Worm (Caenorhabditis elegans) whole organism, L4/young adult: ENCODE data around the gene C49C3.8.
"Not testable (repeated sequence)": the region's sequence is repeated elsewhere in the genome, so short reads cannot be mapped to it uniquely, and the experiment has no call there.

ENCODE experiments used
- W03F9.2 ChIP-seq: fragments of 150-350 bp; optimal IDR thresholded peaks from 2 replicates; lab custom pipeline; 2014; ENCODE audit warnings: missing biosample characterization, missing genetic modification characterization
- dao-5 ChIP-seq: sonication (generic microtip); optimal IDR thresholded peaks from 2 replicates; lab custom pipeline; 2016; ENCODE audit warnings: missing genotype, missing genetic modification characterization, moderate library complexity, missing compliant biosample characterization
- him-1 ChIP-seq: sonication (generic microtip); optimal IDR thresholded peaks from 2 replicates; lab custom pipeline; 2016; ENCODE audit warnings: missing genotype, missing genetic modification reagents, missing genetic modification characterization, missing compliant biosample characterization

C49C3.8 gene

DNA sequence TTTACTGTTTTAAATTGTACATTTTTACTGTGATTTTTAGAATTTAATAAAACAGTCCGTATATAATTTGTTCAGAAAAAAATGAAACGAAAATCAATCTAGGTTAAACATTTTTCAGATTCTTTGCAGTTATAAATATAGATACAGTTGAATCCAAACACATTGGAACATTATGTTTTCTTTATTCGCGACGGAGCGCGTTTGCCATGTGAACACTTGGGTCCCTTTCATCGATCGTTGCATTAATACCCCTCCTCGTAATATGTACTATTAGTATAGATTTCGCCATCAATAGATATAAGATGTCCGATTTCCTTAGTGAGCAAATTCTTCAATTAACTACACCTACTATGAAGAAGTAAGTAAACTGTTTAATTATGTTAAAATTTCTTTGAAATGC is at the start of gene C49C3.8:
C49C3.8 (plus strand) TSS at position 173 of the 400 bp plus-strand sequence.
- no peak for TF ChIP-seq dao-5
- TF ChIP-seq him-1 (tag; lab: Kevin White, UChicago), result no peak
- TF ChIP-seq W03F9.2 (tag; lab: Kevin White, UChicago), result no peak

DNA sequence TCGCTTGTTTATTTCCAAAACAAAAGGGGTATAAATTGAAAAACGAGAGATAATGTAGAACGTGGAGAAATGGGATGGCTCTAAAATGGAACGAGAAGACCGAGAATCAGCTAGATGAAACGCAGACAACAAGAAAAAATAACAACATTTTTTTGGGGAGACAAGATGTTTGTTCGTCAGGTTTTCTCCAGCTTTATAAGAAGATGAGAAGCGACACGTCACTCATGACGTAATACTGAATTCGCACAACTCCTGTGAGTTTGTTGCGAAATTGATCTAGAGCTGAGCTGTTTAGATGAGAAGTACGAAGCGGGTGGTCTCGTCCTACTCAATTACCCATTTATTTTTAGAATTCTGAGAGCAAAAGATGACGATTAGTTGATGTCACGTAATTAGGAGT is 49.7 kb upstream of the C49C3.8 start:
- TF ChIP-seq dao-5 (no peak), W03F9.2 (tag; lab: Kevin White, UChicago) (no peak), him-1 (tag; lab: Kevin White, UChicago) (no peak)

DNA sequence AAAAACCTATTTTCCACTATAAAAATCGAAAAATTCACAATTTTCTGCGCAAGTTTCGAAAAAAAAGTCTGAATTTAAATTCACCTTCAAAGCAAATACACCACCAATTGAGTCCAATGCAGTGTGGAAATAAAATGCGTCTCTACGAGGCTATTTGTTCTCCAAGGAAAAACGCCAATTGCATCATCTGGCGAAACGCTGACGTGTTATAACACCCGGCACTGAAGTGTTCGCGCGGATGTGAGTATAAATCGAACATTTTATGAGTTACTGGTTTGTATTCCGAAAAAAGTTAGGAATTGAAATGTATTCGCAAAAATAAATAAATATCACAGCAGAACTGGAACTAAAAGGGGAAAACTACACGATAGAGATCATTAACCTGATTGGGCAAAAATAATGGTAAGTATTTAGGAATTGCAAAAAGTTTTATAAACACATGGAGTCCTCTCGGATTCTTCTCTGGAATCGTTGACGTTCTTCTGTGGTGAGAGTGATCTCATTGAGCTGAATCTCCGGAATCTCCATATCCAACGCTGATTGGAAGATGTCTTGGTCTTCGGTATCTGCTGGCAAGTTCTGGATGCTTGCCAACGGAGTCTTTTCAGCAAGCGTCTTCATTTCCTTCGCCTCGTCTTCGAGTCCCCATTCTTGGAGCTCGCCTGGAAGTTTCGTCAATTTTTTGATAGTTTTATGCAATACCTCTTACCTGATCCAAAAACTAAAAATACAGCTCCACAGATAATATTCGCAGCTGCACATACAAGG is 46.9 kb upstream of the C49C3.8 start, which contains the start of gene zipt-7.1:
zipt-7.1 (minus strand) TSS at position 232 of the 768 bp plus-strand sequence.
- TF ChIP-seq dao-5, result no peak
- TF ChIP-seq him-1 (tag; lab: Kevin White, UChicago), result no peak
- no peak for TF ChIP-seq W03F9.2 (tag; lab: Kevin White, UChicago)

DNA sequence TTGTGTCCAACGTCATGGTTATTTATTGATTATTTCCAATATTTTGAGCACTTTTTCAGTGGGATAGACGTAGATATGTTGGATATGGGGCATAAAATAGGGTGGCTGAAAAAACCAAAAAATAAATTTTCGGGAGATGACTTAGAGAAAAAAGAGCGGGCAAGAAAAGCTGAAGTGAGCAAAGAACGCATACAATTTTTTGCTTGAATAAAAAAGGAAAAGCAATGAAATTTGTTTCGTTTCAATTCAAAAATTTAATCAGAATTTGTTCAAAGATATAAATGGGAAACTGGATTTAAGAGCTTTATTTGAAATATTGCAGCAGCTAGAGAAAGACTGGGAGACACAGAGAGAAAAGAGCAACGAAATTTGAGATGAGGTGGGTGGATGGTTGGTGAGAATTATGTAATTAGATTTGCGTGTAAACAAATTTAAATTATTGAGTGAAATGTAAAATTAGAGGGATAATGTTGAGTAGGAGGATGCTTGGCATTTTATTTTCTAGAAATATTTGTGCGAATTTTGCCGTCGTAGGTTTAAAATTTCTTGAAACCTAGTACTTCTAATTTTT is 43.3 kb upstream of the C49C3.8 start, which contains the start of the genes T28F3.11 and slc-17.4:
T28F3.11 (minus strand) TSS at position 51 of the 571 bp plus-strand sequence.
slc-17.4 (minus strand) TSS at position 105 of the 571 bp plus-strand sequence.
- TF ChIP-seq dao-5, result no peak
- no peak for TF ChIP-seq him-1 (tag; lab: Kevin White, UChicago)
- TF ChIP-seq W03F9.2 (tag; lab: Kevin White, UChicago), result no peak

- TF ChIP-seq W03F9.2 (tag; lab: Kevin White, UChicago) (no peak), him-1 (tag; lab: Kevin White, UChicago) (no peak), dao-5 (no peak)
Measured at ce11 chrIV:17292350-17292749, 42.7 kb upstream of the C49C3.8 start.

DNA sequence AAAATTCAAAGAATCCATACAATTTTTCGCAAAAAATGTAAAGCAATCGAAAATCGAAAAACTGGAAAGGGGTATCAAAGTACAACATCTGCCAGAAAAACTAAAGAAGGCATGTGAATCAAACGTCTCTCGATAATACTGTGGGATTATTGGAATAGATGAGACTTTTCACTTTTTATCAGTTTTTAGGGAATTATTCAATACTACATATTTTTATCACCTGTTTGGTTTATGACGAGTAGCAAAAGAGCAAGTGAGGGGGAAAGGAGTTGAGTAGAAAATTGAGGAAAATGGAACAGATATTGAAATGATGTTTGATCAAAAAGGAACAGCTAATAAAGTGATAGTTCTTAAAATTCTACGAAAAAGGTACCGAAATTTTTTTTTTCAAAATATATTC is 41.9 kb upstream of the C49C3.8 start:
- TF ChIP-seq dao-5 (no peak), W03F9.2 (tag; lab: Kevin White, UChicago) (no peak), him-1 (tag; lab: Kevin White, UChicago) (no peak)

DNA sequence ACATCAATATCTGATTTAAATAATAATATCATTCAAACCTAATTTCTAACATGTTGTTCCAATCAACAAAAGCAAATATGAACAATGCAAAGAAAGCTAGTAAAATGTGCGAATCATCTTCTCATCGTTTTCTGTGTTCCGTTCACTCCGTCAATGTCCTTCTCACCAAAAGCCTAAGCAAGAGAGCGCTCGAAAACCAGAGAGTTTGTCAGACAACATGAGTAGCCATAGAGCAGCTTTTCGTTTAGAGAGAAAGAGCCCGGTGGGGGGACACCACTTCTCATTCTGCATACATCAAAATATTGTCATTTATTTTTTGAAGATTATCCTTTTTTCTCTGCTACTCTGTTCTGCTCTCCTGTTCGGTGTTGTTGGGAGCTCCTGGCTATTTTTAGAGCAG is 41.3 kb upstream of the C49C3.8 start:
- no peak for TF ChIP-seq W03F9.2 (tag; lab: Kevin White, UChicago)
- no peak for TF ChIP-seq him-1 (tag; lab: Kevin White, UChicago)
- no peak for TF ChIP-seq dao-5

DNA sequence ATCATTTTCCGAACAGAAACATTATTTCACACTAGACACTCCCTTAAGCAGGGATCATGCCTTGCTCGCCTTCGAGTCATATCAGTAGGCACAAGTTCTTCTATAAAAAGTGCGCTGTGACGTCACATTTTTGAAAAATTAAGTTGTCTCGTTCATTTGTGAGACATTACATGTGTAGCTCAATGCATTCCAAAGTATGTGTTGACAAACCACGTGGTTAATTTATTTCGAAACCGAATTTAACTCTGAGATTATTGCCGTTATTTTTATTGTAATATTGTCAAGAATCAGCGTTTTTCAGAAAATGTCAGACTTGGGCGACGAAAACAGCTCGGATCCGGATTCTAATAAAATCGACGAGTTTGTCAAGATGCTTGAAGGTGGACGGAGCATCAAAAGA is 40.5 kb upstream of the C49C3.8 start, which contains the start of gene T28F3.5:
T28F3.5 (plus strand) TSS at position 301 of the 400 bp plus-strand sequence.
- TF ChIP-seq W03F9.2 (tag; lab: Kevin White, UChicago) (no peak), him-1 (tag; lab: Kevin White, UChicago) (no peak), dao-5 (no peak)

DNA sequence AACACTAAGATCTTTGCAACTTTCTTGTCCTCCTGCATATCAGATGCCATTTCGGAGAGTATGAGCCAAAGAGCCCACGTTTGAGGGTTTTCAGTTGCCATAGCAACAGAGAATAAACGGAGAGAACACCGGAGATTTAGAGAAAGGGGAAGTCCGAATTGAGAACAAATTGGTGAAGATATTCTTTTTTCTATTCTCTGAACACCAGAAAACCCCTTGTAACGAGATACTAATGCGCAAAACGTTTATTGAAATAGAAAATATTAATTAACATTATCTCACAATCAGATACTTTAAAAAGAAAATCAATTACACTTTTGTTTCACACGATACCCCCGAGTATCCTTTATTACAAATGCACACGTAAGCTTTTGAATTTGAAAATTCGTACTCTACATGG is 33.1 kb upstream of the C49C3.8 start, which contains the start of gene ifta-2:
ifta-2 (minus strand) TSS at position 101 of the 400 bp plus-strand sequence.
- TF ChIP-seq dao-5, result no peak
- no peak for TF ChIP-seq W03F9.2 (tag; lab: Kevin White, UChicago)
- TF ChIP-seq him-1 (tag; lab: Kevin White, UChicago), result no peak

DNA sequence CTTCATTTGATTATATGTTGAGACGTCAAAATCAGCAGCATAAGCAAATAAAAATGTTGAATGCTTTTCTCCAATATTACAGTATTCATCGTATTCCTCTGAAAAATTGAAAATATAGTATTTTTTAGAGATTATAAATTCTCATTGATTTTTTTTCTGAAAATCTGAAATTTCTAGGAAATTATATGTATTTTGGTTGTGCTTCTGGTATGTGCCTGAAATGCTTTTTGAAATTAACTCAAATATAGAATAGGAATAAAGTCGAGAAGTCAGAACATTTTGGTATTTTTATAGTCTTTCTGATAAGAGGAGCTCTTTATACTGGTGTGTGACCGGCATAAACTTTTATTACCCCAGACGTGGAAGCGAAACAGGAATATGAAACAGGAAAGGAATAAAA is 27.8 kb upstream of the C49C3.8 start, which contains the start of gene T28F3.8:
T28F3.8 (minus strand) TSS at position 101 of the 400 bp plus-strand sequence.
- not testable (repeated sequence) for TF ChIP-seq him-1 (tag; lab: Kevin White, UChicago); dao-5; W03F9.2 (tag; lab: Kevin White, UChicago)

- no peak for TF ChIP-seq him-1 (tag; lab: Kevin White, UChicago)
- no peak for TF ChIP-seq W03F9.2 (tag; lab: Kevin White, UChicago)
- no peak for TF ChIP-seq dao-5
Measured at ce11 chrIV:17308211-17308610, 26.8 kb upstream of the C49C3.8 start, which contains the start of gene T28F3.9. T28F3.9 (plus strand) TSS chrIV:17308511.

DNA sequence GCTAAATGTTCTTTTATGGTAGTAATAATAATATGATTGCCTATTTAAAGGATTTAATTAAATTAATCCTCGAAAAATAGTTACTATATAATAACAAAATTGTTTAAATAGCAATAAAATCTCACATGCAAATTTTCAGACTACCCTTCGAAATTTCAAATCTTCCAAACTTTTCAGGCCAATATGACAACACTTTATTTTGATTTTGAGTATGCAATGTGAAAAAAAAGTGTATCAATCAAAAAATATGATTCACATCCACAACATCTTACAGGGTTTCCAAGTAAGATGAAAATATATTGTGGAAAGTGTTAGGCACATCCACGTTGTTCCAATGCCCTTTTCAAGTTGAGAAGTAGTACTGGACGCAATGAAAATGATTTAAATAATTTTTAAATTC is 23.2 kb upstream of the C49C3.8 start, which contains the start of gene snf-9:
snf-9 (plus strand) TSS at position 301 of the 400 bp plus-strand sequence.
- TF ChIP-seq W03F9.2 (tag; lab: Kevin White, UChicago), result no peak
- no peak for TF ChIP-seq him-1 (tag; lab: Kevin White, UChicago)
- no peak for TF ChIP-seq dao-5

DNA sequence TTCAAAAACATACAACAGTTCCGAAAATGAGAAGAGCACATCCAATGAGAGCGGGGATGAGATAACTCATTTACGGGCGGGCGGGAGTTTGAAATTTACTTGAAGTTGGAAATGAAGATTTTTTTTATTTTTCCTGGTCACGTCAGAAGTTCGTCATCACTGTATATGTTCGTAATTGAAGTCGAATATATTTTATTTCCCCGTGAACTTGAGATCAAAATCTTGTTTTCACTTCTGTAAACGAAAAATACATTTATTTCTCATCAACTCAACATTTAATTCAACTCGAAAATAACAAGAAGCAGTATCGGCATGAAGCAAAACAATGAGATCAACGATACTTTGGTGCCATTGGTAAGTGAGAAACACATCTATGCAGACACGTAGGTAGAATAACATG is 18.6 kb upstream of the C49C3.8 start, which contains the start of gene C49C3.20:
C49C3.20 (minus strand) TSS at position 101 of the 400 bp plus-strand sequence.
- TF ChIP-seq dao-5 (no peak), W03F9.2 (tag; lab: Kevin White, UChicago) (no peak), him-1 (tag; lab: Kevin White, UChicago) (no peak)

ce11 chrIV:17320445-17320844 is 14.6 kb upstream of the C49C3.8 start, which contains the start of gene C49C3.4:
C49C3.4 (plus strand) TSS chrIV:17320795.
- TF ChIP-seq W03F9.2 (tag; lab: Kevin White, UChicago) (no peak), him-1 (tag; lab: Kevin White, UChicago) (no peak)
